Fruit fly (Drosophila melanogaster) whole organism, wandering third instar larva: ENCODE data around the gene CG14265.

ENCODE experiments used
- GATAd ChIP-seq: sonication (Bioruptor generic); optimal IDR thresholded peaks from 2 replicates; lab custom pipeline; 2016; ENCODE audit warnings: missing biosample characterization, missing genetic modification characterization
- Vsx2 ChIP-seq: fragments of 200-300, 225-300 bp; sonication (Bioruptor generic); optimal IDR thresholded peaks from 2 replicates; lab custom pipeline; 2018; ENCODE audit warnings: missing biosample characterization, missing genetic modification characterization; ENCODE audit not compliant: partially characterized antibody
- brk ChIP-seq: fragments of 200-800 bp; sonication (Bioruptor generic); optimal IDR thresholded peaks from 2 replicates; lab custom pipeline; 2016; ENCODE audit warnings: missing biosample characterization, mild to moderate bottlenecking, missing genetic modification characterization
- dl ChIP-seq, 2 experiments: fragments of 175-275, 200-275 bp in 1 of 2; fragments of 200-275 bp in 1 of 2; sonication (Bioruptor generic); optimal IDR thresholded peaks; lab custom pipeline; 2018; ENCODE audit warnings: mild to moderate bottlenecking in 2 of 2, missing biosample characterization in 2 of 2, missing genetic modification characterization in 2 of 2, moderate library complexity in 2 of 2; ENCODE audit not compliant: partially characterized antibody in 2 of 2, insufficient read depth in 1 of 2
- ey ChIP-seq: fragments of 200-800 bp; sonication (Bioruptor generic); optimal IDR thresholded peaks from 2 replicates; lab custom pipeline; 2016; ENCODE audit warnings: missing biosample characterization, missing genetic modification characterization
- foxo ChIP-seq, 2 experiments: fragments of 200-800 bp; sonication (Bioruptor generic); optimal IDR thresholded peaks; 2 replicates in 1 of 2; 3 replicates in 1 of 2; lab custom pipeline; 2016 to 2017; ENCODE audit warnings: missing biosample characterization in 2 of 2, missing genetic modification characterization in 2 of 2
- fru ChIP-seq: fragments of 200-800 bp; sonication (Bioruptor generic); optimal IDR thresholded peaks from 3 replicates; lab custom pipeline; 2016; ENCODE audit warnings: missing biosample characterization, mild to moderate bottlenecking, missing genetic modification characterization
- lola ChIP-seq: fragments of >200 bp; optimal IDR thresholded peaks from 2 replicates; lab custom pipeline; 2017; ENCODE audit warnings: missing biosample characterization, missing genetic modification characterization
- pan ChIP-seq: fragments of >200 bp; optimal IDR thresholded peaks from 2 replicates; lab custom pipeline; 2017
- psq ChIP-seq: fragments of 200-800 bp; sonication (Bioruptor generic); optimal IDR thresholded peaks from 3 replicates; lab custom pipeline; 2017; ENCODE audit warnings: missing biosample characterization, mild to moderate bottlenecking, missing genetic modification characterization, moderate library complexity

DNA sequence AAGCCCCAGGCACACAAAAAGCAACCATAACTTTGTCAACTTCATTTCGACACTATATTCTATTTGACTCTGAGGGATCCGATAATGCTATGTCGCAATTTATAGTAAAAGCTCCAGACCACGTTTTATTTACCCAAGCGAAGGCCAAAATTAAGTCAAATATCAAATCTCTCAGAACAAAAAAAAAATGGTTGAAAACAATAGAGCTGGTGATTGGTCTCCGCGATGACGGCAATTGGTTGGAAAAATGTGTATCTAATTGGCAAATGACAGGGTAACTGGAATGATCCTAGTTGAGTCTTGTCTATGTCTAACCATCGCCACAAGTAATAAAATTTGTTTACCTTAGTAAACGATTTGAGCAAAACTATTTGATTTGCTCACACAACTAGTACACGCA, 12.7 kb upstream of the CG14265 start, which contains the start of gene Pig1:
- TF ChIP-seq pan (no peak), lola (GFP tag; lab: Kevin White, UChicago) (no peak), fru (GFP tag; lab: Kevin White, UChicago) (no peak), dl (GFP tag; optimal IDR thresholded peaks at IDR 0.05; lab: Kevin White, UChicago; ENCODE audit: insufficient read depth in 1 of 2, partially characterized antibody in 2 of 2) (no peak), psq (no peak), brk (GFP tag; lab: Kevin White, UChicago) (no peak), foxo (GFP tag; optimal IDR thresholded peaks at IDR 0.05; lab: Kevin White, UChicago) (no peak), ey (no peak), GATAd (GFP tag; lab: Kevin White, UChicago) (no peak), Vsx2 (no peak)
